Worm (Caenorhabditis elegans): ENCODE measurements around the gene T12A2.21.

DNA sequence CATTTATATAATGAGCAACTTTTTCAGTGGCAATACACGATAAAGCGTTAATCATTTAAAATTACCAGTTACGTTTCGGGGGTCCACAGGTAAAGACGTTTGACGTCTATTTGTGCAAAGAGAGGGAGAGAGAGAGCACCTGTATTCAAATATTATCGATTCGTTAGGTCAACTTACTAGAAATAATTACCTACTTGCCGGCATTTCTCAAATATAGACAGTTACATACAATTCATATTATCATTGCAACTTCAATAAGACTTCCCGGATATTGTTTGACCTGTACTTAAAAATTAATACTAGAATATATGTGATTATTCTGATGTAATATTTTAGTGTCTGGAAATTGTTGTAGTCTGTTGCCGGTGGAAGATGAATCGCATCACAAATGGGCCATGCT, 49.3 kb upstream of the T12A2.21 start, which contains the start of gene gadr-3:
- no peak for TF ChIP-seq nhr-12 (tag; optimal IDR thresholded peaks at IDR 0.05)
- TF ChIP-seq ceh-43 (GFP tag; optimal IDR thresholded peaks at IDR 0.05): no peak
- no peak for TF ChIP-seq sem-2 (GFP tag; optimal IDR thresholded peaks at IDR 0.05)
